Fruit fly (Drosophila melanogaster) whole organism, prepupa: ENCODE data around the gene CG4133.

Source experiments
- Blimp-1 ChIP-seq: fragments of 200-800 bp; sonication (Bioruptor generic); optimal IDR thresholded peaks from 3 replicates; lab custom pipeline; 2017; ENCODE audit warnings: missing biosample characterization, missing genetic modification characterization, mild to moderate bottlenecking, moderate library complexity, missing genetic modification reagents
- CG10631 ChIP-seq: fragments of 200-800 bp; sonication (Bioruptor generic); optimal IDR thresholded peaks from 2 replicates; lab custom pipeline; 2016; ENCODE audit warnings: missing biosample characterization, missing genetic modification characterization
- CG11294 ChIP-seq: fragments of 200-800 bp; sonication (Bioruptor generic); IDR thresholded peaks from 2 replicates; pipeline ENCODE4 v1.3.6; 2022; ENCODE audit warnings: missing biosample characterization, missing genetic modification characterization
- CG11902 ChIP-seq: fragments of 200-800 bp; sonication (Bioruptor generic); optimal IDR thresholded peaks from 3 replicates; lab custom pipeline; 2016; ENCODE audit warnings: missing biosample characterization, missing genetic modification characterization
- CG16779 ChIP-seq: fragments of 200-800 bp; sonication (Bioruptor generic); optimal IDR thresholded peaks from 3 replicates; lab custom pipeline; 2017; ENCODE audit warnings: missing biosample characterization, mild to moderate bottlenecking, missing genetic modification characterization
- CG3032 ChIP-seq: fragments of 200-800 bp; optimal IDR thresholded peaks from 2 replicates; lab custom pipeline; 2019; ENCODE audit warnings: missing biosample characterization, mild to moderate bottlenecking, missing genetic modification characterization, moderate library complexity
- CG31627 ChIP-seq: fragments of 200-800 bp; sonication (Bioruptor generic); optimal IDR thresholded peaks from 3 replicates; lab custom pipeline; 2016; ENCODE audit warnings: missing biosample characterization, missing genetic modification characterization
- CG32006 ChIP-seq: fragments of 200-800 bp; sonication (Bioruptor generic); optimal IDR thresholded peaks from 3 replicates; lab custom pipeline; 2017; ENCODE audit warnings: missing biosample characterization, mild to moderate bottlenecking, missing genetic modification characterization
- CG34406 ChIP-seq: fragments of 200-800 bp; sonication (Bioruptor generic); optimal IDR thresholded peaks from 3 replicates; lab custom pipeline; 2016; ENCODE audit warnings: missing biosample characterization, missing genetic modification characterization
- CG4318 ChIP-seq: fragments of 200-800 bp; sonication (Bioruptor generic); optimal IDR thresholded peaks from 3 replicates; lab custom pipeline; 2017; ENCODE audit warnings: missing biosample characterization, mild to moderate bottlenecking, missing genetic modification characterization
- CG6163 ChIP-seq: fragments of 200-800 bp; sonication (Bioruptor generic); IDR thresholded peaks from 3 replicates; pipeline ENCODE4 v1.3.6; 2022; ENCODE audit warnings: missing biosample characterization, missing genetic modification characterization
- CG6792 ChIP-seq: fragments of 200-800 bp; sonication (Bioruptor generic); optimal IDR thresholded peaks from 3 replicates; lab custom pipeline; 2016; ENCODE audit warnings: missing biosample characterization, missing genetic modification characterization
- CG6808 ChIP-seq: fragments of 200-800 bp; sonication (Bioruptor generic); optimal IDR thresholded peaks from 3 replicates; lab custom pipeline; 2017; ENCODE audit warnings: missing biosample characterization, missing genetic modification characterization, mild to moderate bottlenecking, moderate library complexity, missing genetic modification reagents
- CG7368 ChIP-seq: fragments of 200-800 bp; sonication (Bioruptor generic); optimal IDR thresholded peaks from 3 replicates; lab custom pipeline; 2016; ENCODE audit warnings: missing biosample characterization, missing genetic modification characterization
- CG8119 ChIP-seq: fragments of 200-800 bp; sonication (Bioruptor generic); IDR thresholded peaks from 3 replicates; pipeline ENCODE4 v1.3.6; 2022; ENCODE audit warnings: missing biosample characterization, missing genetic modification characterization
- CG8319 ChIP-seq: fragments of 200-800 bp; sonication (Bioruptor generic); optimal IDR thresholded peaks from 3 replicates; lab custom pipeline; 2016; ENCODE audit warnings: missing biosample characterization, missing genetic modification characterization
- CG8632 ChIP-seq: fragments of 200-800 bp; sonication (Bioruptor generic); optimal IDR thresholded peaks from 3 replicates; lab custom pipeline; 2016; ENCODE audit warnings: missing biosample characterization, missing genetic modification characterization
- Eip93F ChIP-seq: fragments of 200-800 bp; sonication (Bioruptor generic); optimal IDR thresholded peaks from 2 replicates; lab custom pipeline; 2016; ENCODE audit warnings: missing biosample characterization, mild to moderate bottlenecking, missing genetic modification characterization
- Ets21C ChIP-seq: fragments of 200-800 bp; sonication (Bioruptor generic); optimal IDR thresholded peaks from 3 replicates; lab custom pipeline; 2016; ENCODE audit warnings: missing biosample characterization, missing genetic modification characterization
- Ets96B ChIP-seq: fragments of 200-800 bp; optimal IDR thresholded peaks from 2 replicates; lab custom pipeline; 2019; ENCODE audit warnings: missing biosample characterization, mild to moderate bottlenecking, missing genetic modification characterization, moderate library complexity
- Gug ChIP-seq: fragments of 200-800 bp; sonication (Bioruptor generic); IDR thresholded peaks from 2 replicates; pipeline ENCODE4 v1.3.6; 2022; ENCODE audit warnings: missing biosample characterization, missing genetic modification characterization
- Hr38 ChIP-seq: sonication (Bioruptor generic); optimal IDR thresholded peaks from 2 replicates; lab custom pipeline; 2016; ENCODE audit warnings: missing biosample characterization, missing genetic modification characterization
- Hr39 ChIP-seq: fragments of 200-800 bp; sonication (Bioruptor generic); optimal IDR thresholded peaks from 2 replicates; lab custom pipeline; 2016; ENCODE audit warnings: missing biosample characterization, missing genetic modification characterization
- Hr4 ChIP-seq: fragments of 200-800 bp; sonication (Bioruptor generic); optimal IDR thresholded peaks from 3 replicates; lab custom pipeline; 2016; ENCODE audit warnings: missing biosample characterization, missing genetic modification characterization
- Lpt ChIP-seq: fragments of 200-800 bp; sonication (Bioruptor generic); optimal IDR thresholded peaks from 3 replicates; lab custom pipeline; 2016; ENCODE audit warnings: missing biosample characterization, missing genetic modification characterization
- Met ChIP-seq: fragments of 200-800 bp; sonication (Bioruptor generic); optimal IDR thresholded peaks from 3 replicates; lab custom pipeline; 2016; ENCODE audit warnings: missing biosample characterization, missing genetic modification characterization
- Smox ChIP-seq: fragments of 200-800 bp; sonication (Bioruptor generic); optimal IDR thresholded peaks from 3 replicates; lab custom pipeline; 2016; ENCODE audit warnings: missing biosample characterization, missing genetic modification characterization
- Sox102F ChIP-seq: fragments of 200-800 bp; sonication (Bioruptor generic); optimal IDR thresholded peaks from 2 replicates; lab custom pipeline; 2016; ENCODE audit warnings: missing biosample characterization, mild to moderate bottlenecking, missing genetic modification characterization
- Sox15 ChIP-seq: fragments of 200-800 bp; sonication (Bioruptor generic); optimal IDR thresholded peaks from 3 replicates; lab custom pipeline; 2016; ENCODE audit warnings: missing biosample characterization, missing genetic modification characterization
- achi ChIP-seq: fragments of 200-800 bp; sonication (Bioruptor generic); optimal IDR thresholded peaks from 3 replicates; lab custom pipeline; 2016; ENCODE audit warnings: missing biosample characterization, missing genetic modification characterization
- acj6 ChIP-seq: fragments of 200-800 bp; sonication (Bioruptor generic); optimal IDR thresholded peaks from 3 replicates; lab custom pipeline; 2016; ENCODE audit warnings: missing biosample characterization, missing genetic modification characterization
- dsx ChIP-seq: fragments of 200-800 bp; optimal IDR thresholded peaks from 3 replicates; lab custom pipeline; 2019; ENCODE audit warnings: missing biosample characterization, mild to moderate bottlenecking, missing genetic modification characterization, moderate library complexity; ENCODE audit not compliant: poor library complexity, severe bottlenecking
- eg ChIP-seq: fragments of 200-800 bp; sonication (Bioruptor generic); IDR thresholded peaks from 3 replicates; pipeline ENCODE4 v1.3.6; 2022; ENCODE audit warnings: missing biosample characterization, missing genetic modification characterization
- fd59A ChIP-seq: fragments of 200-800 bp; sonication (Bioruptor generic); optimal IDR thresholded peaks from 2 replicates; lab custom pipeline; 2017; ENCODE audit warnings: missing biosample characterization, mild to moderate bottlenecking, missing genetic modification characterization, missing genetic modification reagents
- fd85E ChIP-seq: fragments of 200-800 bp; sonication (Bioruptor generic); optimal IDR thresholded peaks from 3 replicates; lab custom pipeline; 2016; ENCODE audit warnings: missing biosample characterization, missing genetic modification characterization
- fkh ChIP-seq: fragments of 200-800 bp; sonication (Bioruptor generic); optimal IDR thresholded peaks from 3 replicates; lab custom pipeline; 2017; ENCODE audit warnings: missing biosample characterization, mild to moderate bottlenecking, missing genetic modification characterization, moderate library complexity
- lz ChIP-seq: fragments of 200-800 bp; sonication (Bioruptor generic); optimal IDR thresholded peaks from 3 replicates; lab custom pipeline; 2016; ENCODE audit warnings: missing biosample characterization, missing genetic modification characterization
- salr ChIP-seq, 2 experiments: fragments of 200-800 bp; sonication (Bioruptor generic); optimal IDR thresholded peaks; 3 replicates each; lab custom pipeline; 2016 to 2018; ENCODE audit warnings: missing biosample characterization in 2 of 2, missing genetic modification characterization in 2 of 2, mild to moderate bottlenecking in 1 of 2
- spab ChIP-seq: fragments of 200-800 bp; sonication (Bioruptor generic); optimal IDR thresholded peaks from 2 replicates; lab custom pipeline; 2017; ENCODE audit warnings: missing biosample characterization, mild to moderate bottlenecking, missing genetic modification characterization, missing genetic modification reagents
- ss ChIP-seq, 2 experiments: fragments of 200-800 bp; sonication (Bioruptor generic); optimal IDR thresholded peaks; 2 replicates in 1 of 2; 3 replicates in 1 of 2; lab custom pipeline; 2017 to 2018; ENCODE audit warnings: mild to moderate bottlenecking in 2 of 2, missing biosample characterization in 2 of 2, missing genetic modification characterization in 2 of 2, moderate library complexity in 1 of 2
- topi ChIP-seq: fragments of 200-800 bp; sonication (Bioruptor generic); optimal IDR thresholded peaks from 3 replicates; lab custom pipeline; 2016; ENCODE audit warnings: missing biosample characterization, missing genetic modification characterization
- vri ChIP-seq: fragments of 200-800 bp; sonication (Bioruptor generic); optimal IDR thresholded peaks from 3 replicates; lab custom pipeline; 2016; ENCODE audit warnings: missing biosample characterization, mild to moderate bottlenecking, missing genetic modification characterization

The CG4133 gene

dm6 chr2L:423160-423559 lies 32.2 kb upstream of the CG4133 start (continued):
- peak; percentile 13 for TF ChIP-seq fd59A (GFP tag; lab: Kevin White, UChicago)
- peak; percentile 36 for TF ChIP-seq CG16779 (tag; lab: Kevin White, UChicago)
- TF ChIP-seq CG11294: no peak
- no peak for TF ChIP-seq Gug (GFP tag; lab: Robert Waterston, UW)
- peak; percentile 13 for TF ChIP-seq CG11902 (GFP tag; lab: Kevin White, UChicago)
- no peak for TF ChIP-seq Sox15

- TF ChIP-seq Hr4 (GFP tag; lab: Kevin White, UChicago): no peak
- no peak for TF ChIP-seq Eip93F (GFP tag; lab: Kevin White, UChicago)
- TF ChIP-seq Hr39 (GFP tag; lab: Kevin White, UChicago): no peak
- peak; percentile 87 for TF ChIP-seq fkh (GFP tag; lab: Kevin White, UChicago)
These were observed 29.8 kb upstream of the CG4133 start for dm6 chr2L:425491-425890.

dm6 chr2L:426449-426848 lies 28.9 kb upstream of the CG4133 start:
- TF ChIP-seq CG6163 (GFP tag; lab: Robert Waterston, UW) (no peak), achi (GFP tag; lab: Kevin White, UChicago) (no peak), fd85E (GFP tag; lab: Kevin White, UChicago) (no peak), Hr39 (GFP tag; lab: Kevin White, UChicago) (no peak), CG32006 (GFP tag; lab: Kevin White, UChicago) (no peak), CG34406 (no peak), spab (GFP tag; lab: Kevin White, UChicago) (no peak), CG3032 (tag; lab: Kevin White, UChicago) (no peak), Met (GFP tag; lab: Kevin White, UChicago) (no peak), CG8319 (GFP tag; lab: Kevin White, UChicago) (no peak), Sox15 (no peak), Sox102F (GFP tag; lab: Kevin White, UChicago) (no peak), CG4318 (GFP tag; lab: Kevin White, UChicago) (no peak), CG7368 (GFP tag; lab: Kevin White, UChicago) (no peak), vri (no peak), acj6 (GFP tag; lab: Kevin White, UChicago) (no peak), Eip93F (GFP tag; lab: Kevin White, UChicago) (no peak)

dm6 chr2L:427338-428234 lies 27.7 kb upstream of the CG4133 start:
- TF ChIP-seq eg (GFP tag; lab: Robert Waterston, UW) (peak; percentile 96), topi (GFP tag; lab: Kevin White, UChicago) (peak; percentile 93), CG6808 (GFP tag; lab: Kevin White, UChicago) (peak; percentile 94), Smox (GFP tag; lab: Kevin White, UChicago) (peak; percentile 95), CG7368 (GFP tag; lab: Kevin White, UChicago) (peak; percentile 93), fkh (GFP tag; lab: Kevin White, UChicago) (no peak), CG31627 (GFP tag; lab: Kevin White, UChicago) (peak; percentile 93), Lpt (GFP tag; lab: Kevin White, UChicago) (peak; percentile 92), fd59A (GFP tag; lab: Kevin White, UChicago) (peak; percentile 89), Hr38 (peak; percentile 83), lz (GFP tag; lab: Kevin White, UChicago) (peak; percentile 94), CG3032 (tag; lab: Kevin White, UChicago) (peak; percentile 85), Ets21C (GFP tag; lab: Kevin White, UChicago) (peak; percentile 92), ss (GFP tag; optimal IDR thresholded peaks at IDR 0.05; lab: Kevin White, UChicago) (peak; percentile 93 to 97), spab (GFP tag; lab: Kevin White, UChicago) (peak; percentile 94), Blimp-1 (GFP tag; lab: Kevin White, UChicago) (peak; percentile 80), Hr4 (GFP tag; lab: Kevin White, UChicago) (peak; percentile 97), CG8119 (peak; percentile 97), Ets96B (tag; lab: Kevin White, UChicago) (peak; percentile 81), vri (peak; percentile 95), CG4318 (GFP tag; lab: Kevin White, UChicago) (peak; percentile 91), CG6792 (GFP tag; lab: Kevin White, UChicago) (peak; percentile 95), CG8632 (peak; percentile 91), Hr39 (GFP tag; lab: Kevin White, UChicago) (peak; percentile 92), CG10631 (GFP tag; lab: Kevin White, UChicago) (peak; percentile 93), dsx (peak; percentile 96), Met (GFP tag; lab: Kevin White, UChicago) (peak; percentile 95), salr (GFP tag; optimal IDR thresholded peaks at IDR 0.05; lab: Kevin White, UChicago) (peak; percentile 82 to 89), CG8319 (GFP tag; lab: Kevin White, UChicago) (peak; percentile 89)
